Worm (Caenorhabditis elegans): Measurements from ENCODE around the gene F13H8.2.

The F13H8.2 gene

DNA sequence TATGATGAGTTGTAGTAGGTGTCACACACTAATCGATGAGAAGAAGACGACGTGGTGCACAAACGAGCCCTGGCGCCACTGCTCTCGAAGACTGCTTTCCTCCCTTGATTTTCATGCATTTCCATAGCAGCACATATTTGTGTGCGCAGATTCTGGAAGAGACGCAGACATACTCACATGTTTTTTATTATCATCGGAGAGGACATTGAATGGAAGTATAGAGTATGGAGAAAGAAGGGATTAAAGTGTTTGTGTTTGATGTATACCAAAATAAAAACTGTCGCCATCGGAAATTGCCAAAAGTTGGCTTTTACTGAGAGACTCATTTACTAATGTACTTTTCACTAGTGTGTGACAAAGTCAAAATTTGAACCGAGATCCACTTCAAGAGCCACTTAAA, 24.1 kb downstream of the F13H8.2 start, which contains the start of gene mps-1:
mps-1 (minus strand) TSS at position 101 of the 400 bp plus-strand sequence.
- TF ChIP-seq ama-1 (optimal IDR thresholded peaks at IDR 0.05), result no peak
- TF ChIP-seq nhr-76 (tag; optimal IDR thresholded peaks at IDR 0.05), result no peak
- no peak for TF ChIP-seq mdl-1 (tag; optimal IDR thresholded peaks at IDR 0.05)
- TF ChIP-seq ztf-4 (tag; optimal IDR thresholded peaks at IDR 0.05), result no peak
- no peak for TF ChIP-seq nhr-43 (tag; optimal IDR thresholded peaks at IDR 0.05; ENCODE audit: poor library complexity, severe bottlenecking)
- TF ChIP-seq nhr-67 (tag; optimal IDR thresholded peaks at IDR 0.05), result no peak
- no peak for TF ChIP-seq jun-1 (tag; optimal IDR thresholded peaks at IDR 0.05)

DNA sequence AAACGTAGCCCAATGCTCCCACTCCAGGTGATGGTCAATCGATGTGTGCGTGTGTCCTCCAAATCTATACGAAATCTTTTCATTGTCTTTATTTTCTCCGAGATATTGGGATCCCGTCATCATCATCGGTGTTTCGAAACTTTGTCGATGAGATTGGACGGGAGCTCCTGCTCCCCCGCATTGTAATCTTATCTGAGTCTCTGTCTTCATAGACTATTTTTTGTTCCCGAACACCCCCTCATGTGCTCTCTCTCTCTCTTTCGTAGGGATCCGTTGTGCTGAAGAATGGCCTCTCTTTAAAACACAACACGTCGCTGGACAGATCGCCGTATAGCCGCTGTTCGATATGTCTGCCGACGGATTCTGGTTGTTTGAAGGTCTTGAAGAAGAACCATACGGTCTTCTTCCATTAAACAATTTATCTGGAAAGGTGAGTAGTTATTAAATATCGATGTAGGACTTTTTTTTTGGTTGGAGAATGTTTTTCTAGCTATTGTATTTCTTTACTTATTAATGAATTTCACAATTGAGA, 33.1 kb downstream of the F13H8.2 start, which contains the start of gene C29F5.1:
C29F5.1 (plus strand) TSS at position 317 of the 532 bp plus-strand sequence.
- TF ChIP-seq nfya-1 (tag; optimal IDR thresholded peaks at IDR 0.05; ENCODE audit: insufficient read depth) (peak; percentile 1), ceh-16 (tag; optimal IDR thresholded peaks at IDR 0.05) (no peak), egl-27 (tag; optimal IDR thresholded peaks at IDR 0.05) (no peak), egl-5 (tag; optimal IDR thresholded peaks at IDR 0.05) (peak; percentile 40)

DNA sequence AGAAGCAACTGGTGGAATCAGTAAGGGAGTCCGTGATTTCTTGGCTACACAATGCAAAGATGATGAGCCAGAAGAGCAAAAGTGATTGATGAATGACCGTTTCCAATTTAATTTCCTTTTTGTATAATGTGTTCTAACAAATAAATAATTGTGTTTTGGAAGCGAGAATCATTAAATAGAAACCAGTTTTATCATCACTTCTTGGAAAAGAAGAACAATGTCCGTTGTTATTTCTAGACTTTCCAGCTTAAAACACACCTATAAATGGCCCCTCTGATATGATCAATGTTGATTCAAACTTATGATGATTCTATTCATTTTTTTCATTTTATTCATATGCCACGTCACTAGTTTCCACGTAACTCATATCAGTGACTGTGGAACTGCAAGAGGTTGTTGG, 36.0 kb downstream of the F13H8.2 start, which contains the start of gene C29F5.8:
C29F5.8 (plus strand) TSS at position 301 of the 400 bp plus-strand sequence.
- no peak for TF ChIP-seq pqm-1 (tag; optimal IDR thresholded peaks at IDR 0.05)

DNA sequence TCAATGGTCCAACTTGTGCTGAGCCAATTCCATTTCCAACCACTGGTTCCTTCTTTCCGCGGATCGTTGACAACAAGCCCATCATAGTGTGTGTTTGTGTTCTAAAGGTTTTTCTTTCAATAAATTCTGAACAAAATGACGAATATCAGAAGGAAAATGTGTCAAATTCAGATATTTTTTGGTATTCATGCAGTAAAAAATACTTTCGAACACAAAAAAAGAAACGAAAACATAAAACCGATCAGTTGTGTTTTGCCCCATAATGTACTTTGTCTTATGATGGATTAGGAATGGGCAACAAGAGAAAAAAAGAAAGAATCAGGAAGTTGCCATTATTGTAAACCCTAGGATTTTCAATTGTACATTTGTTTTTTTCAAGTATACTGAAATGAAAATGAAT, 39.0 kb downstream of the F13H8.2 start, which contains the start of gene glb-10:
glb-10 (minus strand) TSS at position 101 of the 400 bp plus-strand sequence.
- TF ChIP-seq sea-2 (GFP tag; optimal IDR thresholded peaks at IDR 0.05), result no peak

DNA sequence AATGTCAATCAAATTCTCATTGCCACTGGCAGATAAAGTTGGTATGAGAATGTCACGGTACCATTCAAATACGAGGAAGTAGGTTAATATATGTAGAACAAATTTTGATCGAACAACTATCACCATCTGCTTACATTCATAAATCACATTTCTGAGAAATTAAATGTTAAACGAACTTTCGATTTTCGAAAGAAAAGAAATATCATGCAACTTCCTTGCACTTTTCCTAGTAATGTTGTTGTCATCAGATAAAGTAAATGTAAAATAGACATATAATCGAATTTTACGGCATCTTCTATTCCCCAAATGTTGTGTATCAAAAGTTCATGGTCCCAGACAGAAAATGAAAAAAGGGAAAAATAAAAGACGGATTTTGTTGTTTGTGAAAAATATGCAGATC, 41.3 kb downstream of the F13H8.2 start:
- no peak for TF ChIP-seq elt-1 (tag; optimal IDR thresholded peaks at IDR 0.05)
- peak; percentile 27 for TF ChIP-seq fkh-10 (GFP tag; optimal IDR thresholded peaks at IDR 0.05)

DNA sequence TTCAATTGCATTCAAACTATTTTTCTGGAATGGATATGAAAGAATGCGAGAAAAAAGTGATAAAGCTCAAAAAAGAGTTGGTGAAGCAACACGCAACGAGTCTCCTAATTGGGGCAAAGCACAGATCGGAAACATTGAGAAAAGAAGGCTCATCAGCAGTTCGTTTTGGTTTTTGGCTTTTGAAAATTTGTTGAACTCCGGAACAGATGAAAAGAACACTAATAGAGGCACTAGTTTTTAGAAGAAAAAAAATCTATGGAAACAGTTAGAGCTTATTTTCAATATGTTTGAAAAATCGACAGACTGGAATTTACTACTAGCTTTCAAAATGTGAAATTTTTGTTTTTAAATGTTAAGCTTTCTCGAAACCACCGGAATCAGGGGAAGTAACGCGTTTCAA, 41.7 kb downstream of the F13H8.2 start:
- TF ChIP-seq nfya-1 (tag; optimal IDR thresholded peaks at IDR 0.05; ENCODE audit: insufficient read depth) (no peak), nhr-28 (tag; optimal IDR thresholded peaks at IDR 0.05) (no peak), nhr-67 (tag; optimal IDR thresholded peaks at IDR 0.05) (no peak), nhr-25 (tag; optimal IDR thresholded peaks at IDR 0.05) (no peak), pha-4 (tag; optimal IDR thresholded peaks at IDR 0.05) (no peak), pqm-1 (tag; optimal IDR thresholded peaks at IDR 0.05) (no peak), jun-1 (tag; optimal IDR thresholded peaks at IDR 0.05) (no peak), ztf-4 (tag; optimal IDR thresholded peaks at IDR 0.05) (no peak), fkh-2 (tag; optimal IDR thresholded peaks at IDR 0.05) (no peak), ZK546.5 (tag; optimal IDR thresholded peaks at IDR 0.05) (no peak), daf-12 (tag; optimal IDR thresholded peaks at IDR 0.05) (no peak), nhr-11 (tag; optimal IDR thresholded peaks at IDR 0.05) (no peak), ztf-11 (tag; optimal IDR thresholded peaks at IDR 0.05) (no peak)

DNA sequence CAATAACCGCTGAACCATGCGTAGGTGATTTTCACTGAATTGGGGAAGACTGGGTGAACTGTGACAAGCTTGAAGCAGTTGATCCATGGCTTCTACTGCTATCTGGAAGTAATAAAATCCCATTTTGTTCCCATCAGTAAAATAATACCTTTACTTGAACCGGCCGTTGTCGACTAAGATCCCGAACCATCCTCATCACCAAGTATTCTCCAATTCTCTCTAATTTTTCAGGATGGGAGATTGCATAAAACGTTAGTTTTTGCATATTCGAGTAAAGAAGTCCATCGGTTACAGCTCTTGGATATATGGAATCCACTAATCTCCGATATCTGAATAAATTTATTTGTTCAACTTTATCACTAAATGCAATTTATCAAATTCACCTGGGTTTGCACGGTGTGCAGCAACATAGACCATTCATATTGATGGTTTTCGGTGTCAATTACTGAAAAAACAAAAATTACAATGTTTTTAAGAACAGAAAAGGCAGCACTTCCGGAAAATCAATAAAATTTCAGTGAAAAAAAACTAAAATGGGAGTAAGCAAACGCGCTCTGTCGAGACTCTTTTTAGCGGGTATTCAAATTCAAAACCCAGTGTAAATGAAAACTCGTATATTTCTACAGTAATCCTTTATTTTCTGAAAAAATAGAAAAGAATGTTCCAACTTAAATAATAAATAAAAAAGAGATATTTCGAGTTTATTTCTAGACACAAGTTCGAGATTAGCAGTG, 50.7 kb downstream of the F13H8.2 start, which contains the start of gene efr-3:
efr-3 (minus strand) TSS at position 505 of the 734 bp plus-strand sequence.
- peak; percentile 44 for TF ChIP-seq nhr-23 (tag; optimal IDR thresholded peaks at IDR 0.05)
- TF ChIP-seq pqm-1 (tag; optimal IDR thresholded peaks at IDR 0.05), result peak; percentile 44
- no peak for TF ChIP-seq fos-1 (tag; optimal IDR thresholded peaks at IDR 0.05)
- TF ChIP-seq nhr-76 (tag; optimal IDR thresholded peaks at IDR 0.05), result no peak
- TF ChIP-seq jun-1 (tag; optimal IDR thresholded peaks at IDR 0.05), result no peak
- peak; percentile 79 for TF ChIP-seq ceh-28 (tag; optimal IDR thresholded peaks at IDR 0.05)
- TF ChIP-seq nhr-77 (tag; optimal IDR thresholded peaks at IDR 0.05), result no peak
- no peak for TF ChIP-seq ztf-11 (tag; optimal IDR thresholded peaks at IDR 0.05)
- TF ChIP-seq nfya-1 (tag; optimal IDR thresholded peaks at IDR 0.05; ENCODE audit: insufficient read depth), result peak; percentile 63
- peak; percentile 71 for TF ChIP-seq pha-4 (tag; optimal IDR thresholded peaks at IDR 0.05)
- peak; percentile 62 for TF ChIP-seq lin-15B (tag; optimal IDR thresholded peaks at IDR 0.05)
